Worm (Caenorhabditis elegans) whole organism, L2 larva: ENCODE results near the gene sec-10.

Source experiments
- elt-3 ChIP-seq: sonication (generic microtip); optimal IDR thresholded peaks from 2 replicates; lab custom pipeline; 2017; ENCODE audit warnings: missing biosample characterization, missing genetic modification characterization
- mab-5 ChIP-seq: fragments of 150-350 bp; optimal IDR thresholded peaks from 2 replicates; lab custom pipeline; 2014; ENCODE audit warnings: missing biosample characterization, missing genetic modification characterization
- nhr-237 ChIP-seq: fragments of 150-350 bp; optimal IDR thresholded peaks from 2 replicates; lab custom pipeline; 2014; ENCODE audit warnings: missing biosample characterization, missing genetic modification characterization
- skn-1 ChIP-seq: sonication (generic microtip); optimal IDR thresholded peaks from 2 replicates; lab custom pipeline; 2017; ENCODE audit warnings: missing biosample characterization, missing genetic modification characterization
- unc-62 ChIP-seq: fragments of 150-350 bp; optimal IDR thresholded peaks from 2 replicates; lab custom pipeline; 2014; ENCODE audit warnings: missing biosample characterization, missing genetic modification reagents, missing genetic modification characterization
- ztf-11 ChIP-seq: sonication (generic microtip); optimal IDR thresholded peaks from 2 replicates; lab custom pipeline; 2017; ENCODE audit warnings: missing biosample characterization, missing genetic modification characterization

DNA sequence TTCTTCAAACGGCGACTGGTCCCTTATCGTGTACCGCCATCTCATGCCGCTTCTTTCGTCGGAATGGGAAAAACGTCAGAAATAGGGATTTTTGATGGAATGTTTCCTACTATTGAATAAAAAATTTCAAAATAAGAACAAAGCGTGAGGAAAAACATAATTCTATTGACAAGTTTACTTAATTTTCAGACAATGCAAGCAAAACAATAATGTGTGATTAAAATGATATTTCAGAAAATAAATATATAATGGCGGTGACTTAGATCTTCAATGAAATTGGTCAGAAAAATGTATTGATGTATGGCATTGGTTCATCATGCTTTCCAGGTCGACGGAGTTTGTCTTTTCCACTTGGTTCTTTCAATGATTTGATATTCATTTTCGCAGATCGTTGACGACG, 12.4 kb upstream of the sec-10 start, which contains the start of gene ntp-1:
- TF ChIP-seq ztf-11 (tag; lab: Kevin White, UChicago) (no peak), unc-62 (GFP tag; lab: Kevin White, UChicago) (no peak), skn-1 (no peak), elt-3 (no peak), nhr-237 (tag; lab: Kevin White, UChicago) (no peak), mab-5 (no peak)
